Fruit fly (Drosophila melanogaster) whole organism, prepupa: Measurements from ENCODE around the gene CG14563.
A peak's percentile ranks its signal among the peaks of the same experiment; 100 is the strongest.

Experiments
- Blimp-1 ChIP-seq: fragments of 200-800 bp; sonication (Bioruptor generic); optimal IDR thresholded peaks from 3 replicates; lab custom pipeline; 2017; ENCODE audit warnings: missing biosample characterization, missing genetic modification characterization, mild to moderate bottlenecking, moderate library complexity, missing genetic modification reagents
- CG10631 ChIP-seq: fragments of 200-800 bp; sonication (Bioruptor generic); optimal IDR thresholded peaks from 2 replicates; lab custom pipeline; 2016; ENCODE audit warnings: missing biosample characterization, missing genetic modification characterization
- CG10669 ChIP-seq: fragments of 200-800 bp; sonication (Bioruptor generic); optimal IDR thresholded peaks from 3 replicates; lab custom pipeline; 2018; ENCODE audit warnings: missing biosample characterization, mild to moderate bottlenecking, missing genetic modification characterization, moderate library complexity
- CG11294 ChIP-seq: fragments of 200-800 bp; sonication (Bioruptor generic); IDR thresholded peaks from 2 replicates; pipeline ENCODE4 v1.3.6; 2022; ENCODE audit warnings: missing biosample characterization, missing genetic modification characterization
- CG11762 ChIP-seq: fragments of 200-800 bp; sonication (Bioruptor generic); optimal IDR thresholded peaks from 3 replicates; lab custom pipeline; 2016; ENCODE audit warnings: missing biosample characterization, missing genetic modification characterization; ENCODE audit not compliant: insufficient read depth
- CG11902 ChIP-seq: fragments of 200-800 bp; sonication (Bioruptor generic); optimal IDR thresholded peaks from 3 replicates; lab custom pipeline; 2016; ENCODE audit warnings: missing biosample characterization, missing genetic modification characterization
- CG15336 ChIP-seq: fragments of 200-800 bp; sonication (Bioruptor generic); IDR thresholded peaks from 2 replicates; pipeline ENCODE4 v1.3.6; 2022; ENCODE audit warnings: missing biosample characterization, missing genetic modification characterization
- CG1621 ChIP-seq: fragments of 200-800 bp; sonication (Bioruptor generic); optimal IDR thresholded peaks from 3 replicates; lab custom pipeline; 2018; ENCODE audit warnings: missing biosample characterization, mild to moderate bottlenecking, missing genetic modification characterization
- CG16779 ChIP-seq: fragments of 200-800 bp; sonication (Bioruptor generic); optimal IDR thresholded peaks from 3 replicates; lab custom pipeline; 2017; ENCODE audit warnings: missing biosample characterization, mild to moderate bottlenecking, missing genetic modification characterization
- CG3032 ChIP-seq: fragments of 200-800 bp; optimal IDR thresholded peaks from 2 replicates; lab custom pipeline; 2019; ENCODE audit warnings: missing biosample characterization, mild to moderate bottlenecking, missing genetic modification characterization, moderate library complexity
- CG31627 ChIP-seq: fragments of 200-800 bp; sonication (Bioruptor generic); optimal IDR thresholded peaks from 3 replicates; lab custom pipeline; 2016; ENCODE audit warnings: missing biosample characterization, missing genetic modification characterization
- CG32006 ChIP-seq: fragments of 200-800 bp; sonication (Bioruptor generic); optimal IDR thresholded peaks from 3 replicates; lab custom pipeline; 2017; ENCODE audit warnings: missing biosample characterization, mild to moderate bottlenecking, missing genetic modification characterization
- CG34406 ChIP-seq: fragments of 200-800 bp; sonication (Bioruptor generic); optimal IDR thresholded peaks from 3 replicates; lab custom pipeline; 2016; ENCODE audit warnings: missing biosample characterization, missing genetic modification characterization
- CG3919 ChIP-seq: fragments of 200-800 bp; sonication (Bioruptor generic); optimal IDR thresholded peaks from 3 replicates; lab custom pipeline; 2016; ENCODE audit warnings: missing biosample characterization, missing genetic modification characterization
- CG4318 ChIP-seq: fragments of 200-800 bp; sonication (Bioruptor generic); optimal IDR thresholded peaks from 3 replicates; lab custom pipeline; 2017; ENCODE audit warnings: missing biosample characterization, mild to moderate bottlenecking, missing genetic modification characterization
- CG6163 ChIP-seq: fragments of 200-800 bp; sonication (Bioruptor generic); IDR thresholded peaks from 3 replicates; pipeline ENCODE4 v1.3.6; 2022; ENCODE audit warnings: missing biosample characterization, missing genetic modification characterization
- CG6276 ChIP-seq: fragments of 200-800 bp; sonication (Bioruptor generic); optimal IDR thresholded peaks from 2 replicates; lab custom pipeline; 2017; ENCODE audit warnings: missing biosample characterization, mild to moderate bottlenecking, missing genetic modification characterization
- CG6792 ChIP-seq: fragments of 200-800 bp; sonication (Bioruptor generic); optimal IDR thresholded peaks from 3 replicates; lab custom pipeline; 2016; ENCODE audit warnings: missing biosample characterization, missing genetic modification characterization
- CG6808 ChIP-seq: fragments of 200-800 bp; sonication (Bioruptor generic); optimal IDR thresholded peaks from 3 replicates; lab custom pipeline; 2017; ENCODE audit warnings: missing biosample characterization, missing genetic modification characterization, mild to moderate bottlenecking, moderate library complexity, missing genetic modification reagents
- CG6854 ChIP-seq: fragments of 200-800 bp; sonication (Bioruptor generic); optimal IDR thresholded peaks from 2 replicates; lab custom pipeline; 2017; ENCODE audit warnings: missing biosample characterization, mild to moderate bottlenecking, missing genetic modification characterization
- CG8319 ChIP-seq: fragments of 200-800 bp; sonication (Bioruptor generic); optimal IDR thresholded peaks from 3 replicates; lab custom pipeline; 2016; ENCODE audit warnings: missing biosample characterization, missing genetic modification characterization
- CG9139 ChIP-seq: fragments of 200-800 bp; sonication (Bioruptor generic); optimal IDR thresholded peaks from 3 replicates; lab custom pipeline; 2017; ENCODE audit warnings: missing biosample characterization, mild to moderate bottlenecking, missing genetic modification characterization
- Eip75B ChIP-seq: fragments of 200-800 bp; sonication (Bioruptor generic); optimal IDR thresholded peaks from 3 replicates; lab custom pipeline; 2016; ENCODE audit warnings: missing biosample characterization, missing genetic modification characterization
- Eip78C ChIP-seq: fragments of 200-800 bp; sonication (Bioruptor generic); peaks from one replicate; lab custom pipeline; 2016; ENCODE audit warnings: missing biosample characterization, missing genetic modification characterization
- Eip93F ChIP-seq: fragments of 200-800 bp; sonication (Bioruptor generic); optimal IDR thresholded peaks from 2 replicates; lab custom pipeline; 2016; ENCODE audit warnings: missing biosample characterization, mild to moderate bottlenecking, missing genetic modification characterization
- Ets21C ChIP-seq: fragments of 200-800 bp; sonication (Bioruptor generic); optimal IDR thresholded peaks from 3 replicates; lab custom pipeline; 2016; ENCODE audit warnings: missing biosample characterization, missing genetic modification characterization
- Ets96B ChIP-seq: fragments of 200-800 bp; optimal IDR thresholded peaks from 2 replicates; lab custom pipeline; 2019; ENCODE audit warnings: missing biosample characterization, mild to moderate bottlenecking, missing genetic modification characterization, moderate library complexity
- Hr39 ChIP-seq: fragments of 200-800 bp; sonication (Bioruptor generic); optimal IDR thresholded peaks from 2 replicates; lab custom pipeline; 2016; ENCODE audit warnings: missing biosample characterization, missing genetic modification characterization
- Lpt ChIP-seq: fragments of 200-800 bp; sonication (Bioruptor generic); optimal IDR thresholded peaks from 3 replicates; lab custom pipeline; 2016; ENCODE audit warnings: missing biosample characterization, missing genetic modification characterization
- Met ChIP-seq: fragments of 200-800 bp; sonication (Bioruptor generic); optimal IDR thresholded peaks from 3 replicates; lab custom pipeline; 2016; ENCODE audit warnings: missing biosample characterization, missing genetic modification characterization
- OdsH ChIP-seq: fragments of 200-800 bp; sonication (Bioruptor generic); optimal IDR thresholded peaks from 3 replicates; lab custom pipeline; 2016; ENCODE audit warnings: missing biosample characterization, missing genetic modification characterization
- Sox102F ChIP-seq: fragments of 200-800 bp; sonication (Bioruptor generic); optimal IDR thresholded peaks from 2 replicates; lab custom pipeline; 2016; ENCODE audit warnings: missing biosample characterization, mild to moderate bottlenecking, missing genetic modification characterization
- Sox14 ChIP-seq: fragments of 200-800 bp; sonication (Bioruptor generic); optimal IDR thresholded peaks from 3 replicates; lab custom pipeline; 2016; ENCODE audit warnings: missing biosample characterization, missing genetic modification characterization
- Sox15 ChIP-seq: fragments of 200-800 bp; sonication (Bioruptor generic); optimal IDR thresholded peaks from 3 replicates; lab custom pipeline; 2016; ENCODE audit warnings: missing biosample characterization, missing genetic modification characterization
- acj6 ChIP-seq: fragments of 200-800 bp; sonication (Bioruptor generic); optimal IDR thresholded peaks from 3 replicates; lab custom pipeline; 2016; ENCODE audit warnings: missing biosample characterization, missing genetic modification characterization
- dac ChIP-seq: fragments of 200-800 bp; sonication (Bioruptor generic); optimal IDR thresholded peaks from 2 replicates; lab custom pipeline; 2017; ENCODE audit warnings: missing biosample characterization, mild to moderate bottlenecking, missing genetic modification characterization
- dsx ChIP-seq: fragments of 200-800 bp; optimal IDR thresholded peaks from 3 replicates; lab custom pipeline; 2019; ENCODE audit warnings: missing biosample characterization, mild to moderate bottlenecking, missing genetic modification characterization, moderate library complexity; ENCODE audit not compliant: poor library complexity, severe bottlenecking
- eg ChIP-seq: fragments of 200-800 bp; sonication (Bioruptor generic); IDR thresholded peaks from 3 replicates; pipeline ENCODE4 v1.3.6; 2022; ENCODE audit warnings: missing biosample characterization, missing genetic modification characterization
- esn ChIP-seq: fragments of 200-800 bp; sonication (Bioruptor generic); optimal IDR thresholded peaks from 2 replicates; lab custom pipeline; 2016; ENCODE audit warnings: missing biosample characterization, mild to moderate bottlenecking, missing genetic modification characterization, moderate library complexity
- fd59A ChIP-seq: fragments of 200-800 bp; sonication (Bioruptor generic); optimal IDR thresholded peaks from 2 replicates; lab custom pipeline; 2017; ENCODE audit warnings: missing biosample characterization, mild to moderate bottlenecking, missing genetic modification characterization, missing genetic modification reagents
- fd85E ChIP-seq: fragments of 200-800 bp; sonication (Bioruptor generic); optimal IDR thresholded peaks from 3 replicates; lab custom pipeline; 2016; ENCODE audit warnings: missing biosample characterization, missing genetic modification characterization
- lz ChIP-seq: fragments of 200-800 bp; sonication (Bioruptor generic); optimal IDR thresholded peaks from 3 replicates; lab custom pipeline; 2016; ENCODE audit warnings: missing biosample characterization, missing genetic modification characterization
- net ChIP-seq: fragments of 200-800 bp; sonication (Bioruptor generic); optimal IDR thresholded peaks from 3 replicates; lab custom pipeline; 2016; ENCODE audit warnings: missing biosample characterization, missing genetic modification characterization
- pdm3 ChIP-seq: fragments of 200-800 bp; sonication (Bioruptor generic); optimal IDR thresholded peaks from 3 replicates; lab custom pipeline; 2016; ENCODE audit warnings: missing biosample characterization, missing genetic modification characterization
- salr ChIP-seq, 2 experiments: fragments of 200-800 bp; sonication (Bioruptor generic); optimal IDR thresholded peaks; 3 replicates each; lab custom pipeline; 2016 to 2018; ENCODE audit warnings: missing biosample characterization in 2 of 2, missing genetic modification characterization in 2 of 2, mild to moderate bottlenecking in 1 of 2
- spab ChIP-seq: fragments of 200-800 bp; sonication (Bioruptor generic); optimal IDR thresholded peaks from 2 replicates; lab custom pipeline; 2017; ENCODE audit warnings: missing biosample characterization, mild to moderate bottlenecking, missing genetic modification characterization, missing genetic modification reagents
- topi ChIP-seq: fragments of 200-800 bp; sonication (Bioruptor generic); optimal IDR thresholded peaks from 3 replicates; lab custom pipeline; 2016; ENCODE audit warnings: missing biosample characterization, missing genetic modification characterization
- vri ChIP-seq: fragments of 200-800 bp; sonication (Bioruptor generic); optimal IDR thresholded peaks from 3 replicates; lab custom pipeline; 2016; ENCODE audit warnings: missing biosample characterization, mild to moderate bottlenecking, missing genetic modification characterization

CG14563 gene

DNA sequence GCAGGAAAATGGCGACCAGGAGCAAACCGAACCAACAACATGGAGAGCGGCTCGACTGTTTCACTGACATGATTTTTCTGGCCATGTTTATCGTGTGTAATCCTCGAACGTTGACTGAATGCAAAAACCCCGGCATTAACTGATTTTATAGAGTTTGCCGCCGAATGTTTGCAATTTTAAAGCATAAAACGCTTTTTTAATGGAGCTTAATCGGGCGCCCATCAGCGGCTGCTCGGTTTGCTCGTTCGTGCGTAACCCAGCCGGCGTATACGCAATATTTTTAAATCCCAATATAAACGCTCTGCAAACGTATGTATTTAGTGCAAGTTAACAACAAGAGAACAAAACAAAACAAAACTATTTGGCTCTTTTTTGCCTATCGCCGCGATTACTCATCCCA, at the start of gene CG14563:
Gene CG14563, minus strand, starts transcription at position 101 of the 400 bp plus-strand sequence.
- no peak for TF ChIP-seq salr (GFP tag; optimal IDR thresholded peaks at IDR 0.05; lab: Kevin White, UChicago)
- no peak for TF ChIP-seq CG6792 (GFP tag; lab: Kevin White, UChicago)
- no peak for TF ChIP-seq CG6276
- no peak for TF ChIP-seq spab
- TF ChIP-seq CG32006 (GFP tag; lab: Kevin White, UChicago): no peak
- no peak for TF ChIP-seq fd85E (GFP tag; lab: Kevin White, UChicago)
- TF ChIP-seq CG4318 (GFP tag; lab: Kevin White, UChicago): no peak
- TF ChIP-seq Lpt (GFP tag; lab: Kevin White, UChicago): no peak
- no peak for TF ChIP-seq CG11902 (GFP tag; lab: Kevin White, UChicago)
- no peak for TF ChIP-seq Sox14 (GFP tag; lab: Kevin White, UChicago)
- TF ChIP-seq vri (GFP tag; lab: Kevin White, UChicago): no peak
- TF ChIP-seq CG6808 (GFP tag; lab: Kevin White, UChicago): no peak

- TF ChIP-seq Ets96B (tag; lab: Kevin White, UChicago) (peak; percentile 85), CG10669 (peak; percentile 77), CG6792 (GFP tag; lab: Kevin White, UChicago) (peak; percentile 88), CG32006 (GFP tag; lab: Kevin White, UChicago) (peak; percentile 93), spab (peak; percentile 64), acj6 (GFP tag; lab: Kevin White, UChicago) (peak; percentile 89), pdm3 (GFP tag; lab: Kevin White, UChicago) (peak; percentile 87), CG31627 (GFP tag; lab: Kevin White, UChicago) (peak; percentile 89), Eip75B (GFP tag; lab: Kevin White, UChicago) (peak; percentile 91), CG10631 (GFP tag; lab: Kevin White, UChicago) (peak; percentile 90), CG16779 (tag; lab: Kevin White, UChicago) (peak; percentile 77), Ets21C (GFP tag; lab: Kevin White, UChicago) (peak; percentile 84), OdsH (GFP tag; lab: Kevin White, UChicago) (peak; percentile 89), net (GFP tag; lab: Kevin White, UChicago) (peak; percentile 89), Sox15 (GFP tag; lab: Kevin White, UChicago) (peak; percentile 55), CG34406 (GFP tag; lab: Kevin White, UChicago) (peak; percentile 79), Eip93F (GFP tag; lab: Kevin White, UChicago) (peak; percentile 80), fd59A (peak; percentile 63), CG6854 (GFP tag; lab: Kevin White, UChicago) (peak; percentile 24), CG1621 (peak; percentile 77), vri (GFP tag; lab: Kevin White, UChicago) (peak; percentile 93), CG11902 (GFP tag; lab: Kevin White, UChicago) (peak; percentile 38), topi (peak; percentile 88), Eip78C (GFP tag; lab: Kevin White, UChicago) (peak; percentile 95), CG8319 (GFP tag; lab: Kevin White, UChicago) (peak; percentile 48), Met (peak; percentile 92), CG3919 (GFP tag; lab: Kevin White, UChicago) (peak; percentile 90), CG15336 (GFP tag; lab: Robert Waterston, UW) (peak; percentile 95), CG9139 (GFP tag; lab: Kevin White, UChicago) (peak; percentile 55), eg (GFP tag; lab: Robert Waterston, UW) (peak; percentile 95), CG11762 (GFP tag; lab: Kevin White, UChicago) (peak; percentile 82), dsx (GFP tag; lab: Kevin White, UChicago) (peak; percentile 77), esn (GFP tag; lab: Kevin White, UChicago) (peak; percentile 94), fd85E (GFP tag; lab: Kevin White, UChicago) (peak; percentile 1), CG11294 (GFP tag; lab: Robert Waterston, UW) (peak; percentile 73), CG6163 (peak; percentile 93), Hr39 (GFP tag; lab: Kevin White, UChicago) (peak; percentile 90), salr (GFP tag; optimal IDR thresholded peaks at IDR 0.05; lab: Kevin White, UChicago) (peak; percentile 33 to 92), Sox14 (GFP tag; lab: Kevin White, UChicago) (peak; percentile 93), Sox102F (peak; percentile 84), Blimp-1 (peak; percentile 46), dac (GFP tag; lab: Kevin White, UChicago) (peak; percentile 78), lz (GFP tag; lab: Kevin White, UChicago) (peak; percentile 91), Lpt (GFP tag; lab: Kevin White, UChicago) (peak; percentile 89), CG3032 (tag; lab: Kevin White, UChicago) (peak; percentile 75)
Observed at dm6 chr3L:21891307-21891774, 49.2 kb upstream of the CG14563 start.
